Worm (Caenorhabditis elegans) whole organism, L4/young adult: Measurements from ENCODE around the gene col-147.

Experiments
- dao-5 ChIP-seq: sonication (generic microtip); optimal IDR thresholded peaks from 2 replicates; lab custom pipeline; 2016; ENCODE audit warnings: missing genotype, missing genetic modification characterization, moderate library complexity, missing compliant biosample characterization
- him-1 ChIP-seq: sonication (generic microtip); optimal IDR thresholded peaks from 2 replicates; lab custom pipeline; 2016; ENCODE audit warnings: missing genotype, missing genetic modification reagents, missing genetic modification characterization, missing compliant biosample characterization

DNA sequence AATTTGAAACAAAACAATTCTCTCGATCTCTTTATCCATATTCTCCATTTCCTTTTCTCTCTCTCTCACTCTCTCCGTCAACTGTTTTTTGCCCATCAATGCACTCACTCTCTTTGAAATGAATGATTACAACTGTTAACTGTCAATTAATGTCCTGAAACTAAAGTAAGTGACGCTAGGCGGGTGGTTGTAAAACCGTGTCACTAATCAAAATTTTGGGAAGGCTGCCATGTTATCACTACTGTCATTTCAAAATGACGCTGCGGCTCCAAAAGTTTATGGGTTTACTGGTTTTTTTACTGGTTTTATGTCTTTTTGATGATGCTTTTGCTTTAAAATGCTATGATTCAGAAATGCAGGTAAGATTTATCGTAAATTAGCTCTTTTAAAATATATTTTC is 46.0 kb upstream of the col-147 start, which contains the start of gene ZK287.9:
- no peak for TF ChIP-seq him-1 (tag; lab: Kevin White, UChicago)
- TF ChIP-seq dao-5 (tag; lab: Kevin White, UChicago), result no peak
